Fruit fly (Drosophila melanogaster) Kc167 (cell line): ENCODE data around the gene Prosbeta6.

Experiments used
- Myc ChIP-seq: fragments of >200 bp; optimal IDR thresholded peaks from 2 replicates; lab custom pipeline; 2017; ENCODE audit warnings: missing external identifiers
- Sin3A ChIP-seq: fragments of >200 bp; optimal IDR thresholded peaks from 2 replicates; lab custom pipeline; 2018; ENCODE audit warnings: missing external identifiers
- h ChIP-seq: fragments of >200 bp; optimal IDR thresholded peaks from 3 replicates; lab custom pipeline; 2018; ENCODE audit warnings: missing external identifiers
- insv ChIP-seq: fragments of >200 bp; optimal IDR thresholded peaks from 3 replicates; lab custom pipeline; 2018; ENCODE audit warnings: missing external identifiers
- psq ChIP-seq: fragments of >200 bp; optimal IDR thresholded peaks from 2 replicates; lab custom pipeline; 2017; ENCODE audit warnings: missing external identifiers
- ttk ChIP-seq: sonication (Bioruptor generic); optimal IDR thresholded peaks from 2 replicates; lab custom pipeline; 2017; ENCODE audit warnings: missing external identifiers

Gene Prosbeta6

dm6 chr3L:16615132-16615709 is 5.0 kb upstream of the Prosbeta6 start, which contains the start of gene Mo25:
TSS of gene Mo25 (minus strand) at chr3L:16615472.
- no peak for TF ChIP-seq ttk (lab: Kevin White, UChicago)
- TF ChIP-seq Sin3A (lab: Kevin White, UChicago), result no peak
- TF ChIP-seq h (lab: Kevin White, UChicago), result no peak

- TF ChIP-seq ttk (lab: Kevin White, UChicago) (no peak), Myc (lab: Kevin White, UChicago) (no peak), psq (lab: Kevin White, UChicago) (no peak), Sin3A (lab: Kevin White, UChicago) (no peak), insv (no peak), h (lab: Kevin White, UChicago) (no peak)
Measured at dm6 chr3L:16612972-16613371, 2.8 kb upstream of the Prosbeta6 start.

dm6 chr3L:16612152-16612551 is 1.9 kb upstream of the Prosbeta6 start, which contains the start of gene CG4101:
TSS of gene CG4101 (plus strand) at chr3L:16612486.
- TF ChIP-seq insv (no peak), Myc (lab: Kevin White, UChicago) (no peak)

dm6 chr3L:16609120-16609519 is 1.1 kb downstream of the Prosbeta6 start, which contains the start of gene CG4098:
TSS of gene CG4098 (minus strand) at chr3L:16609347.
- TF ChIP-seq Myc (lab: Kevin White, UChicago) (no peak), h (lab: Kevin White, UChicago) (no peak), Sin3A (lab: Kevin White, UChicago) (no peak), psq (lab: Kevin White, UChicago) (no peak), ttk (lab: Kevin White, UChicago) (no peak), insv (no peak)

dm6 chr3L:16602736-16603144 is 7.5 kb downstream of the Prosbeta6 start, which contains the start of gene Arts:
TSS of gene Arts (plus strand) at chr3L:16602851.
- TF ChIP-seq Sin3A (lab: Kevin White, UChicago) (no peak), insv (no peak), psq (lab: Kevin White, UChicago) (no peak), Myc (lab: Kevin White, UChicago) (no peak), ttk (lab: Kevin White, UChicago) (no peak), h (lab: Kevin White, UChicago) (no peak)

- TF ChIP-seq h (lab: Kevin White, UChicago), result no peak
- no peak for TF ChIP-seq psq (lab: Kevin White, UChicago)
- TF ChIP-seq Sin3A (lab: Kevin White, UChicago), result no peak
- TF ChIP-seq ttk (lab: Kevin White, UChicago), result no peak
Measured at dm6 chr3L:16594922-16595518, 15.2 kb downstream of the Prosbeta6 start, which contains the start of the genes spd-2 and Apl. TSS of gene spd-2 (minus strand) at chr3L:16595014. TSS of gene Apl (plus strand) at chr3L:16595181.

dm6 chr3L:16590860-16591259 is 19.4 kb downstream of the Prosbeta6 start, which contains the start of gene tra:
TSS of gene tra (minus strand) at chr3L:16591050.
- TF ChIP-seq insv, result no peak
- TF ChIP-seq Myc (lab: Kevin White, UChicago), result no peak
- TF ChIP-seq psq (lab: Kevin White, UChicago), result no peak
- no peak for TF ChIP-seq h (lab: Kevin White, UChicago)
- TF ChIP-seq Sin3A (lab: Kevin White, UChicago), result no peak
- TF ChIP-seq ttk (lab: Kevin White, UChicago), result no peak

- TF ChIP-seq psq (lab: Kevin White, UChicago), result no peak
- TF ChIP-seq h (lab: Kevin White, UChicago), result no peak
- no peak for TF ChIP-seq Myc (lab: Kevin White, UChicago)
- TF ChIP-seq Sin3A (lab: Kevin White, UChicago), result no peak
- TF ChIP-seq ttk (lab: Kevin White, UChicago), result no peak
- no peak for TF ChIP-seq insv
Measured at dm6 chr3L:16587994-16588622, 22.1 kb downstream of the Prosbeta6 start.

dm6 chr3L:16586989-16587388 is 23.2 kb downstream of the Prosbeta6 start, which contains the start of the genes Syx8 and CG32163:
TSS of gene Syx8 (minus strand) at chr3L:16587057.
TSS of gene CG32163 (plus strand) at chr3L:16587157.
- no peak for TF ChIP-seq Myc (lab: Kevin White, UChicago)
- TF ChIP-seq psq (lab: Kevin White, UChicago), result no peak
- no peak for TF ChIP-seq insv
- no peak for TF ChIP-seq ttk (lab: Kevin White, UChicago)
- no peak for TF ChIP-seq h (lab: Kevin White, UChicago)
- TF ChIP-seq Sin3A (lab: Kevin White, UChicago), result no peak

- no peak for TF ChIP-seq insv
- TF ChIP-seq psq (lab: Kevin White, UChicago), result no peak
- TF ChIP-seq h (lab: Kevin White, UChicago), result no peak
- TF ChIP-seq ttk (lab: Kevin White, UChicago), result no peak
- no peak for TF ChIP-seq Sin3A (lab: Kevin White, UChicago)
- no peak for TF ChIP-seq Myc (lab: Kevin White, UChicago)
Measured at dm6 chr3L:16584074-16584578, 26.1 kb downstream of the Prosbeta6 start, which contains the start of gene UQCR-C2. TSS of gene UQCR-C2 (plus strand) at chr3L:16584124.

- no peak for TF ChIP-seq h (lab: Kevin White, UChicago)
- no peak for TF ChIP-seq insv
Measured at dm6 chr3L:16582678-16583315, 27.4 kb downstream of the Prosbeta6 start, which contains the start of gene Rpn12. TSS of gene Rpn12 (plus strand) at chr3L:16583028.
